Worm (Caenorhabditis elegans) whole organism, late embryonic: ENCODE data around the gene T24C12.4.

ENCODE experiments used
- C08G9.2 ChIP-seq: sonication (generic microtip); optimal IDR thresholded peaks from 2 replicates; lab custom pipeline; 2016; ENCODE audit warnings: mild to moderate bottlenecking, missing genetic modification characterization, moderate library complexity, missing compliant biosample characterization
- K02D7.2 ChIP-seq: sonication (generic microtip); optimal IDR thresholded peaks from 2 replicates; lab custom pipeline; 2017; ENCODE audit warnings: mild to moderate bottlenecking, missing genetic modification characterization, missing compliant biosample characterization
- ceh-18 ChIP-seq: sonication (generic microtip); optimal IDR thresholded peaks from 2 replicates; lab custom pipeline; 2016; ENCODE audit warnings: missing genetic modification characterization, missing compliant biosample characterization
- dmd-4 ChIP-seq: sonication (generic microtip); optimal IDR thresholded peaks from 2 replicates; lab custom pipeline; 2016; ENCODE audit warnings: borderline replicate concordance, missing genetic modification characterization, missing compliant biosample characterization
- gmeb-2 ChIP-seq: sonication (generic microtip); optimal IDR thresholded peaks from 2 replicates; lab custom pipeline; 2016; ENCODE audit warnings: missing genetic modification characterization, inconsistent platforms, missing compliant biosample characterization
- hlh-30 ChIP-seq: sonication (generic microtip); optimal IDR thresholded peaks from 2 replicates; lab custom pipeline; 2017; ENCODE audit warnings: antibody characterized with exemption, missing genetic modification characterization, missing compliant biosample characterization; ENCODE audit not compliant: insufficient read depth
- nhr-11 ChIP-seq: fragments of 150-350 bp; optimal IDR thresholded peaks from 2 replicates; lab custom pipeline; 2014; ENCODE audit warnings: missing biosample characterization, missing genetic modification characterization
- pax-1 ChIP-seq: fragments of 150-350 bp; optimal IDR thresholded peaks from 2 replicates; lab custom pipeline; 2014; ENCODE audit warnings: missing biosample characterization, missing genetic modification characterization
- sox-4 ChIP-seq: sonication (generic microtip); optimal IDR thresholded peaks from 2 replicates; lab custom pipeline; 2017; ENCODE audit warnings: mild to moderate bottlenecking, missing genetic modification characterization, inconsistent platforms, missing compliant biosample characterization

DNA sequence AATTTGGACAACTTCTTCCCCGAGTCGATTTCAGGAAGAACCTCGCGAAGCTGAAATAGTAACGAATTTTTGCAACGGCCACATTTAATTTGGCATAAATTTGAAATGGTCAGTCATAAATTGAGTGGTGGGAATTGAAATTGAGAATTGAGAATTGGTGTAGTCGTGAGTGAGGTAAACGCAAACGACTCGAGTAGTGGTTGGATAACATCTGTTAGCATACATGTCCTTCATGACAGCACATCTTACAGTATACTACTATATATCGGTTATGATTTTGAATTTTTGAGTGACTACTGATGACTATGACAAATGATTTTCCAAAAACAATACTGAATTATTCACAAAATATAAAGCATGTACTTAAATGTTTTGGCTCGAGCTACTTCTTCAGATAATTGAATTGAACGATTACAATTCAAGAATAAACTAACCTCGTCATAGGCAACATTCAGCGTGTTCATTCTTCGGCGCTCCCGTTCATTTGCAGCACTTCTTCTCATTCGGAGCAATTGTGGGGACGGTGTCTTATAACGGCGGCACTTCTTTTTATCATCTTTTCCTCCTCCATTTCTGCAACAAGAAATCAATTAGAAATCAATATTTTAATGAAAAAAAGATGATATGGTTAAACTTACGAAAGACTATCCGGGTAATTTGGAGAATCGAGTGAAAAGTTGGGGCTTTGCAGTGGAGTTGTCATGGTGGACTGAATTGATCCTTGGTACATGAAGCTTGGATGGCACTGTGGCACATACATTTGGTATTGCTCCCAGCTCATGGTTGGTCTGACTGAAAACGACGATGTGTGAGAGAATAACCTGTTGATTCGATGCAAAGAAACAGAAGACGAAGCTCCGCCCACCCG lies 24.7 kb upstream of the T24C12.4 start, which contains the start of gene lin-32:
- TF ChIP-seq hlh-30 (tag; lab: Kevin White, UChicago): no peak
- no peak for TF ChIP-seq dmd-4
- no peak for TF ChIP-seq gmeb-2 (tag; lab: Kevin White, UChicago)
- TF ChIP-seq K02D7.2: no peak
- TF ChIP-seq C08G9.2: no peak
- TF ChIP-seq ceh-18 (tag; lab: Kevin White, UChicago): no peak
- TF ChIP-seq nhr-11 (tag; lab: Kevin White, UChicago): no peak
- no peak for TF ChIP-seq sox-4 (tag; lab: Kevin White, UChicago)
- TF ChIP-seq pax-1 (tag; lab: Kevin White, UChicago): no peak
